Worm (Caenorhabditis elegans): ENCODE data around the gene acn-1.

The acn-1 gene

DNA sequence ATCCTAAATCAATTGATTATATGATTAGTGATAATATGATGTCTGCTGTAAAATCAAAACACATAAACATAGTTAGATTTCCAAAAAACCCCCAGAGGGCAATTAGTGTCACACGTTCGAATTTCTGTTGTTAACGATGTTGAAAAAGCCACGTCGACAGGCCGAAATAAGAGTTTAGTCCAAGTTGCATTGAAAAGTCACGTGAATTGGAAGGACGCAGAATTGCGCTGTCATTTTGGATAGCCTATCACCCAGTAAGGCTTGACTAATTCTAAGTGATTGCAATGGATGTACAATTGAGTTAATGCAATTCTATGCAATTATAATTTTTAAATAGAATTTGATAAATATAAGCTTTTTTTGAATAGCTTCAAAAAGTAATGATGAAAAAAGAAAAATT is 38.7 kb upstream of the acn-1 start:
- TF ChIP-seq crh-2 (tag; optimal IDR thresholded peaks at IDR 0.05) (peak; percentile 76), nhr-25 (tag; optimal IDR thresholded peaks at IDR 0.05) (peak; percentile 8), nhr-129 (tag; optimal IDR thresholded peaks at IDR 0.05) (peak; percentile 24), nhr-77 (tag; optimal IDR thresholded peaks at IDR 0.05) (no peak), dmd-4 (tag; optimal IDR thresholded peaks at IDR 0.05) (no peak), sma-3 (GFP tag; optimal IDR thresholded peaks at IDR 0.05) (peak; percentile 0), nhr-6 (tag; optimal IDR thresholded peaks at IDR 0.05) (no peak), ceh-16 (tag; optimal IDR thresholded peaks at IDR 0.05) (no peak), zag-1 (tag; optimal IDR thresholded peaks at IDR 0.05) (no peak), aly-2 (tag; optimal IDR thresholded peaks at IDR 0.05) (no peak)

DNA sequence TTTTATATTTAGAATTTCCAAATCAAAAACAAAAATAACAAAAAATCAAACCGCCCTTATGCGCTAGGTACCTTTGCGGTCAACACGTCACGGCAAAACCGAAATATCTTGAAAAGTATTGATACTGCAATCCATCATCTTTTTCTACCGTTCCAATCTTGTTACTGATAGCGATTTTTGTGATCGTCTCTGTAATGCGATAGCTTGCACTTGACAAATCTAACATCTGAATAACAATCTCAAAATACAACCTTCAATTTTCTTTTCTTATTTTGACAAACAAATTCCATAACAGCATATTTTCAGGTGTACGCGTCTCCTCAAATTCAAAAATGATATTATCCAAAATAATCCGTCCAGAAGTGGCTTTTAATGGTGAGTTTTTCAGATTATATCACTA is 37.1 kb upstream of the acn-1 start, which contains the start of gene tbc-7:
Gene tbc-7 (plus strand): TSS at position 301 of the 400 bp plus-strand sequence.
- TF ChIP-seq nhr-21 (tag; optimal IDR thresholded peaks at IDR 0.05): no peak
- TF ChIP-seq ceh-16 (tag; optimal IDR thresholded peaks at IDR 0.05): no peak
- TF ChIP-seq fos-1 (tag; optimal IDR thresholded peaks at IDR 0.05): no peak
- no peak for TF ChIP-seq R02D3.7 (tag; optimal IDR thresholded peaks at IDR 0.05)
- no peak for TF ChIP-seq C34F6.9 (tag; optimal IDR thresholded peaks at IDR 0.05)
- TF ChIP-seq lsy-2 (tag; optimal IDR thresholded peaks at IDR 0.05): no peak
- no peak for TF ChIP-seq lin-11 (tag; optimal IDR thresholded peaks at IDR 0.05)
- no peak for TF ChIP-seq mdl-1 (tag; optimal IDR thresholded peaks at IDR 0.05)
- TF ChIP-seq mab-5 (tag; optimal IDR thresholded peaks at IDR 0.05): no peak
- no peak for TF ChIP-seq nhr-129 (tag; optimal IDR thresholded peaks at IDR 0.05)
- no peak for TF ChIP-seq sma-3 (GFP tag; optimal IDR thresholded peaks at IDR 0.05)
- TF ChIP-seq F13H6.1 (tag; optimal IDR thresholded peaks at IDR 0.05): no peak
- no peak for TF ChIP-seq gmeb-1 (tag; optimal IDR thresholded peaks at IDR 0.05)
- no peak for TF ChIP-seq ztf-1 (GFP tag; conservative IDR thresholded peaks at IDR 0.05)
- no peak for TF ChIP-seq sma-9 (GFP tag; optimal IDR thresholded peaks at IDR 0.05)
- no peak for TF ChIP-seq sma-9 (tag; optimal IDR thresholded peaks at IDR 0.05)
- no peak for TF ChIP-seq blmp-1 (tag; optimal IDR thresholded peaks at IDR 0.05; ENCODE audit: insufficient read depth)
- TF ChIP-seq ceh-82 (tag; optimal IDR thresholded peaks at IDR 0.05): no peak
- TF ChIP-seq unc-55 (GFP tag; optimal IDR thresholded peaks at IDR 0.05): no peak
- TF ChIP-seq lin-39 (tag; optimal IDR thresholded peaks at IDR 0.05): no peak

DNA sequence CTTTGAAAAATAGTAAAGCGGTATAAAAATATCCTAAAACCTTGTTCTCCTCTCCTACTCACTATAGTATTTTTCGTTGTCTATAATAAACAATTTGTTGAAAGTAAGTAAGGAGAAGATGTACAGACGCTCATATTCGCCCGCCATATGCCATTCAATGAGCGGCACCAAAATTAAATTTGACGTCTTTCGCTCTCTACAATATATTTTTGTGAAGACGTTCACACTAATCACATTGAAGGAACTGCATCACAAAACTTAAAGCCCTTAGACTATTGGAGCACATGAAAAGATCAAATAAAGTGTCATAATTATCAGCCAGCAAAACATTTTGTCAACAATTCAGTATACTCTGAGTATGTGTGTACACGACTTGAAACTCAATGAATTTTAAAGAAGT is 34.9 kb upstream of the acn-1 start:
- TF ChIP-seq ztf-1 (GFP tag; conservative IDR thresholded peaks at IDR 0.05): no peak
- TF ChIP-seq ztf-4 (tag; optimal IDR thresholded peaks at IDR 0.05): no peak
- TF ChIP-seq snpc-4 (tag; optimal IDR thresholded peaks at IDR 0.05): no peak
- no peak for TF ChIP-seq nhr-12 (tag; optimal IDR thresholded peaks at IDR 0.05)
- TF ChIP-seq nhr-237 (tag; optimal IDR thresholded peaks at IDR 0.05): no peak
- TF ChIP-seq aly-2 (tag; optimal IDR thresholded peaks at IDR 0.05): no peak
- no peak for TF ChIP-seq sma-9 (GFP tag; optimal IDR thresholded peaks at IDR 0.05)
- no peak for TF ChIP-seq sma-9 (tag; optimal IDR thresholded peaks at IDR 0.05)
- TF ChIP-seq unc-39 (tag; optimal IDR thresholded peaks at IDR 0.05): no peak
- TF ChIP-seq unc-62 (GFP tag; optimal IDR thresholded peaks at IDR 0.05): no peak
- TF ChIP-seq lin-11 (tag; optimal IDR thresholded peaks at IDR 0.05): no peak
- TF ChIP-seq mbf-1 (tag; optimal IDR thresholded peaks at IDR 0.05): no peak
- TF ChIP-seq Y55F3AM.14 (GFP tag; optimal IDR thresholded peaks at IDR 0.05): no peak
- TF ChIP-seq ceh-82 (tag; optimal IDR thresholded peaks at IDR 0.05): no peak
- TF ChIP-seq nhr-6 (tag; optimal IDR thresholded peaks at IDR 0.05): no peak
- no peak for TF ChIP-seq sma-3 (GFP tag; optimal IDR thresholded peaks at IDR 0.05)

DNA sequence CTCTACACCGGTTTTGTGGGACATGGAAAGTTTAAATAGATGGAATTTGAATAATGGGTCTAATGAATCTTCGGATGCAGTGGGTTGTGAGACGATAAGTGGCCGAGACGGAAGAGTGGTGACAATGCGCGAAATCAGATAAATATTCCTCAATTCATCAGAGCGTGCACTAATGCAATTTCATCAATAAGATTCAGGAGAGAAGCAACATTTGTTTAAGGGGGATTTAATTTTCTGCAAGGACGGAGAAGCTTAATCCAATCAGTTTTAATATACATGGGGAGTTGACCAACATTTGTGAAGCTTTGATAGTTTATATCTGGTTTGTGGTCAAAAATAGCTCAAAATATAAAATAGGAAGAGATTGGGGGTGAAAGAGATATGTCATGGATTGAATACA is 32.6 kb upstream of the acn-1 start:
- peak; percentile 20 for TF ChIP-seq sma-9 (GFP tag; optimal IDR thresholded peaks at IDR 0.05)
- TF ChIP-seq sma-9 (tag; optimal IDR thresholded peaks at IDR 0.05): no peak
- no peak for TF ChIP-seq ceh-82 (tag; optimal IDR thresholded peaks at IDR 0.05)

DNA sequence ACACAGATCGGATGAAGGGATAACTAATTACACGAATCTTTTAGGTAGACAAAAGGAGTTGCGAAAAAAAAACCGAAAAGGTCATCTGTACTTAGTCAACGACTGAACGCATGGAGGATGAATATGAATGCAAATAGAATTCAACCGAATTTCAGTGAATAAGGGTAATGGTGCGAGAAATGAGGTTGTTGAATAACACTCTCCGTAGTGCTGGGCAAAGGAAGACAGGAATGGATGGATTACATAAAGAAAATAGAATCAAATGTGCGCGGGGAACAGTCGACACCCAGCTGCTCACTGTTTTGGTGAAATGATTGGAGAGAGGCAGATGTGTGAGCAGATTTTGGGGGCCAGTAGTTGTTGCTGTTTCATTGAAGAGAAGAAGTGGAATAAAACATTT is 27.4 kb upstream of the acn-1 start:
- TF ChIP-seq fos-1 (tag; optimal IDR thresholded peaks at IDR 0.05) (no peak), F13H6.1 (tag; optimal IDR thresholded peaks at IDR 0.05) (no peak)

Measured in whole organism, L2 larva.